Fruit fly (Drosophila melanogaster): ENCODE data around the gene CG3473.

The CG3473 gene

dm6 chr2L:14556811-14557210, 6.7 kb downstream of the CG3473 start (continued):
- TF ChIP-seq Six4 (GFP tag; optimal IDR thresholded peaks at IDR 0.05), result peak; percentile 81
- TF ChIP-seq Abd-B (GFP tag; optimal IDR thresholded peaks at IDR 0.05), result no peak
- peak; percentile 36 for TF ChIP-seq CG4617 (GFP tag; optimal IDR thresholded peaks at IDR 0.05; ENCODE audit: borderline replicate concordance)
- peak; percentile 94 for TF ChIP-seq fd64A (GFP tag; optimal IDR thresholded peaks at IDR 0.05)
- peak; percentile 27; the same call in 1 of the 2 replicates for TF ChIP-seq ttk (GFP tag; IDR thresholded peaks at IDR 0.05)
- peak; percentile 90 for TF ChIP-seq dmrt11E (tag; optimal IDR thresholded peaks at IDR 0.05)
- no peak for TF ChIP-seq cas (GFP tag; IDR thresholded peaks at IDR 0.05)
- TF ChIP-seq CG13287 (GFP tag; IDR thresholded peaks at IDR 0.05; ENCODE audit: partially characterized antibody), result no peak
- no peak; the same call in 1 of the 2 replicates for TF ChIP-seq Rfx (GFP tag; IDR thresholded peaks at IDR 0.05)
- peak in 1 of 3 experiments; percentile 83 for TF ChIP-seq lola (GFP tag; optimal IDR thresholded peaks at IDR 0.05)
- TF ChIP-seq az2 (GFP tag; optimal IDR thresholded peaks at IDR 0.05), result peak; percentile 43
- TF ChIP-seq CG14860 (GFP tag; IDR thresholded peaks at IDR 0.05; ENCODE audit: partially characterized antibody), result no peak
- TF ChIP-seq p53 (GFP tag; optimal IDR thresholded peaks at IDR 0.05), result peak; percentile 57
- peak; percentile 87 for TF ChIP-seq sim (GFP tag; IDR thresholded peaks at IDR 0.05)
- TF ChIP-seq Fer2 (tag; optimal IDR thresholded peaks at IDR 0.05), result no peak
- no peak; the same call in 1 of the 2 replicates for TF ChIP-seq klu (GFP tag; IDR thresholded peaks at IDR 0.05)
- peak; percentile 86 for TF ChIP-seq Xrp1 (GFP tag; IDR thresholded peaks at IDR 0.05)
- TF ChIP-seq CG11560 (tag; IDR thresholded peaks at IDR 0.05), result no peak
- no peak for TF ChIP-seq Dfd (GFP tag; optimal IDR thresholded peaks at IDR 0.05)
- peak; percentile 35 for TF ChIP-seq Xbp1 (GFP tag; optimal IDR thresholded peaks at IDR 0.05)
- TF ChIP-seq CG12155 (GFP tag; optimal IDR thresholded peaks at IDR 0.05), result peak; percentile 13
- peak; percentile 58 for TF ChIP-seq sima (GFP tag; optimal IDR thresholded peaks at IDR 0.05)
- TF ChIP-seq sr (GFP tag; IDR thresholded peaks at IDR 0.05), result peak; percentile 64; the same call in 2 of the 3 replicates
- peak; percentile 92 for TF ChIP-seq NK7.1 (GFP tag; optimal IDR thresholded peaks at IDR 0.05)
- TF ChIP-seq sob (GFP tag; IDR thresholded peaks at IDR 0.05), result peak; percentile 82
- TF ChIP-seq mld (GFP tag; IDR thresholded peaks at IDR 0.05; ENCODE audit: partially characterized antibody), result no peak
- TF ChIP-seq usp (GFP tag; optimal IDR thresholded peaks at IDR 0.05), result no peak
- TF ChIP-seq D19B (GFP tag; optimal IDR thresholded peaks at IDR 0.05), result no peak
- TF ChIP-seq CG10565 (GFP tag; optimal IDR thresholded peaks at IDR 0.05), result peak; percentile 78
- peak; percentile 97 for TF ChIP-seq CG33557 (GFP tag; optimal IDR thresholded peaks at IDR 0.05)
- peak; percentile 59 for TF ChIP-seq CG3163 (GFP tag; optimal IDR thresholded peaks at IDR 0.05)
- TF ChIP-seq vnd (GFP tag; IDR thresholded peaks at IDR 0.05; ENCODE audit: partially characterized antibody), result no peak
- TF ChIP-seq Hr3 (GFP tag; optimal IDR thresholded peaks at IDR 0.05), result peak; percentile 32
- no peak for TF ChIP-seq nom (GFP tag; optimal IDR thresholded peaks at IDR 0.05)
- no peak for TF ChIP-seq br (optimal IDR thresholded peaks at IDR 0.05)
- TF ChIP-seq nmo (GFP tag; optimal IDR thresholded peaks at IDR 0.05), result peak; percentile 40
- TF ChIP-seq crp (GFP tag; optimal IDR thresholded peaks at IDR 0.05), result peak in 1 of 2 experiments; percentile 38
- peak; percentile 85 for TF ChIP-seq CG12744 (GFP tag; optimal IDR thresholded peaks at IDR 0.05)
- no peak for TF ChIP-seq sc (optimal IDR thresholded peaks at IDR 0.05)
- TF ChIP-seq sc (GFP tag; optimal IDR thresholded peaks at IDR 0.05), result peak; percentile 94
- TF ChIP-seq lmd (GFP tag; IDR thresholded peaks at IDR 0.05), result no peak
- peak; percentile 92 for TF ChIP-seq gsb-n (tag; optimal IDR thresholded peaks at IDR 0.05)
- peak; percentile 50; the same call in 1 of the 3 replicates for TF ChIP-seq CG11456 (GFP tag; IDR thresholded peaks at IDR 0.05)
- TF ChIP-seq BEAF-32 (GFP tag; optimal IDR thresholded peaks at IDR 0.05), result no peak
- TF ChIP-seq CG4854 (GFP tag; optimal IDR thresholded peaks at IDR 0.05), result peak; percentile 90
- peak; percentile 70 for TF ChIP-seq CG5180 (GFP tag; optimal IDR thresholded peaks at IDR 0.05)
- no peak for TF ChIP-seq MBD-R2 (GFP tag; IDR thresholded peaks at IDR 0.05)
- TF ChIP-seq Lhr (GFP tag; optimal IDR thresholded peaks at IDR 0.05), result peak; percentile 90
- peak; percentile 77 for TF ChIP-seq CG2116 (GFP tag; optimal IDR thresholded peaks at IDR 0.05)
- TF ChIP-seq psq (GFP tag; optimal IDR thresholded peaks at IDR 0.05), result peak; percentile 77
- peak; percentile 77; the same call in 1 of the 2 replicates for TF ChIP-seq HLH3B (GFP tag; IDR thresholded peaks at IDR 0.05)

All from whole organism, embryonic.